Worm (Caenorhabditis elegans): Measurements from ENCODE around the gene F48G7.8.

The F48G7.8 gene

DNA sequence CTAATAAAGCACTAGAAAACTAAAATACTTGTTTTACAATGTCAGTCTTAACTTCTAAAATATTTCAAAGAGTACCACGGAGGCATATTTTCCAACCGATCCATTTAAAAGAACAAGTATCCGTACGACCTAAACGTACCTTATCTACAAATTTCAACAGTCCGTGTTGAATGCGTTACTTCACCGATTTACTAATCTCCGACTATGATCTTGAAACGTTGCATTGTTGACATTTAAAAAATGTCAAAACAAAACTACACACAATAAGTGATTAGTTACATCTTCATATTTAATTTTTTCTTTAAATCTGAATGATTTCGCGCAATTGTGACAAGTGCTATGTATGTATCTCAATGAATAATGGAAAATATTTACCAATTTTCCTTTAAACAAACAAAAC lies 29.7 kb downstream of the F48G7.8 start:
- TF ChIP-seq fkh-10 (GFP tag; optimal IDR thresholded peaks at IDR 0.05) (no peak), sox-2 (GFP tag; IDR thresholded peaks at IDR 0.05) (no peak), K02D7.2 (tag; optimal IDR thresholded peaks at IDR 0.05) (no peak), ttx-3 (tag; optimal IDR thresholded peaks at IDR 0.05) (no peak), syd-9 (tag; optimal IDR thresholded peaks at IDR 0.05) (no peak), ceh-18 (tag; optimal IDR thresholded peaks at IDR 0.05) (no peak), pros-1 (tag; optimal IDR thresholded peaks at IDR 0.05) (no peak), ceh-22 (tag; optimal IDR thresholded peaks at IDR 0.05) (no peak), gmeb-2 (tag; optimal IDR thresholded peaks at IDR 0.05) (no peak), dve-1 (tag; optimal IDR thresholded peaks at IDR 0.05) (no peak), pqm-1 (tag; optimal IDR thresholded peaks at IDR 0.05) (no peak), ceh-9 (tag; optimal IDR thresholded peaks at IDR 0.05) (no peak), pat-9 (tag; optimal IDR thresholded peaks at IDR 0.05) (no peak), unc-86 (tag; optimal IDR thresholded peaks at IDR 0.05) (no peak), rnt-1 (tag; optimal IDR thresholded peaks at IDR 0.05) (no peak), ets-4 (tag; optimal IDR thresholded peaks at IDR 0.05) (no peak), elt-2 (tag; optimal IDR thresholded peaks at IDR 0.05) (no peak)

DNA sequence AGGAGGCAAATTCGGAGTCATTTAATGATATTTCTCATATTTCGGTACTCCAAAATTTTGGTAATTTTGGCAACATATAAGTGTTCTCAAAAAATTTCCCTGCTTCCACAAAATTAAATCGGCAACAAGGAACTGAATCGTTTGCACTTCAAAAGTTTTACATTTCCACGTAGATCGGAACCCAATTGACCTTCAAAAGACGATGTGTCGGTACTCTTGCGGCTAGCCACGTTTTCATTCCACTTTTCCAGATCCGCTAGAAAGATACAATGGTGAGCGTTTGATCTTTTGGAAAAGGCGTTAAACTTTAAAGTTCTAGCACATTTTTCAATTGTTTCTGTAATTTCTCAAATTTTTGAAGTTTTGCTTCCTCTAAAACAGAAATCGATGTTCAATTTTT lies 30.6 kb downstream of the F48G7.8 start:
- no peak for TF ChIP-seq hlh-6 (tag; optimal IDR thresholded peaks at IDR 0.05)
- no peak for TF ChIP-seq sox-2 (GFP tag; IDR thresholded peaks at IDR 0.05)
- TF ChIP-seq F13H6.1 (tag; optimal IDR thresholded peaks at IDR 0.05) = no peak
- TF ChIP-seq ceh-45 (GFP tag; IDR thresholded peaks at IDR 0.05) = no peak
- TF ChIP-seq ceh-24 (tag; optimal IDR thresholded peaks at IDR 0.05) = no peak
- no peak for TF ChIP-seq madf-2 (tag; optimal IDR thresholded peaks at IDR 0.05)
- TF ChIP-seq nhr-11 (tag; optimal IDR thresholded peaks at IDR 0.05) = no peak
- TF ChIP-seq zip-5 (tag; optimal IDR thresholded peaks at IDR 0.05) = no peak
- no peak for TF ChIP-seq pha-4 (tag; optimal IDR thresholded peaks at IDR 0.05)
- TF ChIP-seq ama-1 (optimal IDR thresholded peaks at IDR 0.05) = no peak
- TF ChIP-seq K09A11.1 (tag; optimal IDR thresholded peaks at IDR 0.05; ENCODE audit: insufficient read depth) = no peak
- TF ChIP-seq nfya-1 (tag; optimal IDR thresholded peaks at IDR 0.05) = no peak
- no peak for TF ChIP-seq tbx-7 (tag; optimal IDR thresholded peaks at IDR 0.05)
- TF ChIP-seq elt-4 (tag; optimal IDR thresholded peaks at IDR 0.05) = no peak
- no peak for TF ChIP-seq ceh-6 (GFP tag; optimal IDR thresholded peaks at IDR 0.05)
- TF ChIP-seq Y22D7AL.16 (tag; optimal IDR thresholded peaks at IDR 0.05) = no peak

DNA sequence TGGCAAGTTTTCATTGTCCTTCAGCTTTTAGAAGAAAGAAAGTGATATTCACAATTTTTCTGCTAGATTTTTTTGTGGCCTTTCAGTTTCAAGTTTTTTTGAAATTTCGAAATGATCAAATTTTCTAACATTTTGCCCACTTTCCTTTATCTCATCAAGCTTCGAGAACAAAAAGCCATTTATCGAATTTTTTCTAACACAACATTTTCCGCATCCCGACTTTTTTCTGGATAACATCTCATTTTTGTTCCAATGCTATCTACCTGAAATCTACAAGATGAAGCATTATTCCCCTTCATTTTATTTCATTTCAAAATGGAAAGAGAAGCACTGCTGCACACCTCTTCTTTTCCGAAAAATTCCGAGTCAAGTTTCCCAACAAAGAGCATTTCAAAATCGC lies 34.5 kb downstream of the F48G7.8 start, which contains the start of gene ZK488.5:
TSS of gene ZK488.5 (plus strand) at position 301 of the 400 bp plus-strand sequence.
- TF ChIP-seq ceh-34 (tag; optimal IDR thresholded peaks at IDR 0.05) = no peak
- no peak for TF ChIP-seq hlh-8 (tag; optimal IDR thresholded peaks at IDR 0.05)
- TF ChIP-seq che-1 (tag; optimal IDR thresholded peaks at IDR 0.05) = no peak
- TF ChIP-seq ztf-16 (tag; optimal IDR thresholded peaks at IDR 0.05) = no peak
- TF ChIP-seq ceh-30 (tag; optimal IDR thresholded peaks at IDR 0.05) = no peak
- TF ChIP-seq ceh-18 (tag; optimal IDR thresholded peaks at IDR 0.05) = no peak
- no peak for TF ChIP-seq T23F11.4 (GFP tag; optimal IDR thresholded peaks at IDR 0.05)
- no peak for TF ChIP-seq lin-11 (tag; optimal IDR thresholded peaks at IDR 0.05)
- TF ChIP-seq ets-4 (tag; optimal IDR thresholded peaks at IDR 0.05) = no peak
- TF ChIP-seq C38D4.7 (GFP tag; optimal IDR thresholded peaks at IDR 0.05) = no peak
- no peak for TF ChIP-seq fax-1 (tag; optimal IDR thresholded peaks at IDR 0.05)
- TF ChIP-seq pqm-1 (tag; optimal IDR thresholded peaks at IDR 0.05) = no peak
- TF ChIP-seq pros-1 (tag; optimal IDR thresholded peaks at IDR 0.05) = no peak
- no peak for TF ChIP-seq ceh-19 (GFP tag; optimal IDR thresholded peaks at IDR 0.05)
- TF ChIP-seq dve-1 (tag; optimal IDR thresholded peaks at IDR 0.05) = no peak
- TF ChIP-seq pat-9 (tag; optimal IDR thresholded peaks at IDR 0.05) = no peak
